Worm (Caenorhabditis elegans) whole organism, midembryonic: ENCODE measurements around the gene tag-153.

Experiments used
- T22C8.4 ChIP-seq: fragments of 200-800 bp; sonication (Bioruptor generic); IDR thresholded peaks from 2 replicates; pipeline ENCODE4 v1.3.6; 2022; ENCODE audit warnings: missing genetic modification characterization, missing compliant biosample characterization
- klf-2 ChIP-seq: fragments of 200-800 bp; sonication (Bioruptor generic); conservative IDR thresholded peaks from 2 replicates; pipeline ENCODE4 v1.3.6; 2022; ENCODE audit warnings: missing genetic modification reagents, missing genetic modification characterization, missing compliant biosample characterization
- med-1 ChIP-seq: sonication (generic microtip); optimal IDR thresholded peaks from 2 replicates; lab custom pipeline; 2017; ENCODE audit warnings: missing genetic modification characterization, mild to moderate bottlenecking, missing compliant biosample characterization, antibody characterized with exemption, missing genetic modification reagents; ENCODE audit not compliant: insufficient read depth
- ref-1 ChIP-seq: fragments of 200-800 bp; sonication (Bioruptor generic); conservative IDR thresholded peaks from 2 replicates; pipeline ENCODE4 v1.3.6; 2022; ENCODE audit warnings: missing genetic modification reagents, missing genetic modification characterization, missing compliant biosample characterization
- tab-1 ChIP-seq: fragments of 200-800 bp; sonication (Bioruptor generic); IDR thresholded peaks from 2 replicates; pipeline ENCODE4 v1.3.6; 2022; ENCODE audit warnings: missing genetic modification characterization, missing compliant biosample characterization

DNA sequence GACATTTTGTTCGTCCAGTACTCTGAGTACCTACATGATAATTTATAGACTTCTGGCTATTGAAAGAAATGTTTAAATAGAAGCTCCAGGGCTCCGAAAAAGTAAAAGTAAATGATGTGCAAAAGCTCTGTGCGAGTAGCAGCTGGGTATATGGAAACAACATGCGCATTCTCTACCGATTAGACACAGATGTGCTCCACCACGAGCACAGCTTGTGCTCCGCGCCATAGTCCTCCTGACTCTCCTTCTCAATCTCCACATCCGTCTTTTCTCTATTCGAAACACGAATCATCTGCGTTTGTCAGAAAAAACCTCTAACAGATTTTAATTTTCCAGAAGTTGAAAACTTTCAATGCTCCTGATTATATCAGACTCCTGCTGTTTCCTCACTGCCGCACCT, 39.4 kb upstream of the tag-153 start:
- no peak for TF ChIP-seq T22C8.4 (GFP tag; lab: Robert Waterston, UW)
- TF ChIP-seq ref-1 (GFP tag; lab: Robert Waterston, UW), result no peak
- TF ChIP-seq tab-1 (GFP tag; lab: Robert Waterston, UW), result no peak
- TF ChIP-seq med-1 (GFP tag; lab: Kevin White, UChicago), result no peak
- TF ChIP-seq klf-2 (GFP tag; lab: Robert Waterston, UW), result no peak
